Worm (Caenorhabditis elegans) whole organism, late embryonic: ENCODE data around the gene ram-2.
A peak's percentile ranks its signal among the peaks of the same experiment; 100 is the strongest.

Experiments used
- C08G9.2 ChIP-seq: sonication (generic microtip); optimal IDR thresholded peaks from 2 replicates; lab custom pipeline; 2016; ENCODE audit warnings: mild to moderate bottlenecking, missing genetic modification characterization, moderate library complexity, missing compliant biosample characterization
- C38D4.7 ChIP-seq: fragments of 200-800 bp; sonication (Bioruptor generic); optimal IDR thresholded peaks from 2 replicates; lab custom pipeline; 2018; ENCODE audit warnings: mild to moderate bottlenecking, missing genetic modification characterization, moderate library complexity, missing compliant biosample characterization
- K09A11.1 ChIP-seq: sonication (generic microtip); optimal IDR thresholded peaks from 2 replicates; lab custom pipeline; 2017; ENCODE audit warnings: antibody characterized with exemption, mild to moderate bottlenecking, missing genetic modification characterization, missing compliant biosample characterization; ENCODE audit not compliant: insufficient read depth
- T23F11.4 ChIP-seq: fragments of 200-800 bp; sonication (Bioruptor generic); optimal IDR thresholded peaks from 2 replicates; lab custom pipeline; 2018; ENCODE audit warnings: mild to moderate bottlenecking, missing genetic modification characterization, missing compliant biosample characterization
- Y22D7AL.16 ChIP-seq: sonication (generic microtip); optimal IDR thresholded peaks from 2 replicates; lab custom pipeline; 2016; ENCODE audit warnings: missing genetic modification characterization, missing compliant biosample characterization
- ahr-1 ChIP-seq: sonication (generic microtip); optimal IDR thresholded peaks from 2 replicates; lab custom pipeline; 2016; ENCODE audit warnings: missing genetic modification characterization, missing compliant biosample characterization
- ama-1 ChIP-seq: fragments of 150-350 bp; optimal IDR thresholded peaks from 2 replicates; lab custom pipeline; 2014
- ceh-14 ChIP-seq: sonication (generic microtip); optimal IDR thresholded peaks from 2 replicates; lab custom pipeline; 2016; ENCODE audit warnings: missing genotype, missing genetic modification characterization, missing compliant biosample characterization
- ceh-18 ChIP-seq: sonication (generic microtip); optimal IDR thresholded peaks from 2 replicates; lab custom pipeline; 2016; ENCODE audit warnings: missing genetic modification characterization, missing compliant biosample characterization
- ceh-2 ChIP-seq: sonication (generic microtip); optimal IDR thresholded peaks from 2 replicates; lab custom pipeline; 2016; ENCODE audit warnings: missing genotype, missing genetic modification characterization, missing compliant biosample characterization
- ceh-24 ChIP-seq: sonication (generic microtip); optimal IDR thresholded peaks from 2 replicates; lab custom pipeline; 2016; ENCODE audit warnings: mild to moderate bottlenecking, missing genetic modification characterization, missing compliant biosample characterization
- ceh-30 ChIP-seq: fragments of 150-350 bp; optimal IDR thresholded peaks from 2 replicates; lab custom pipeline; 2014; ENCODE audit warnings: missing biosample characterization, missing genetic modification characterization
- ceh-31 ChIP-seq: sonication (generic microtip); optimal IDR thresholded peaks from 2 replicates; lab custom pipeline; 2016; ENCODE audit warnings: missing genetic modification characterization, missing compliant biosample characterization
- ceh-34 ChIP-seq: sonication (generic microtip); optimal IDR thresholded peaks from 2 replicates; lab custom pipeline; 2016; ENCODE audit warnings: mild to moderate bottlenecking, missing genetic modification characterization, missing compliant biosample characterization
- ceh-45 ChIP-seq: fragments of 200-800 bp; sonication (Bioruptor generic); IDR thresholded peaks from 2 replicates; pipeline ENCODE4 v1.3.6; 2022; ENCODE audit warnings: missing genetic modification reagents, missing genetic modification characterization, missing compliant biosample characterization
- ceh-9 ChIP-seq: sonication (generic microtip); optimal IDR thresholded peaks from 2 replicates; lab custom pipeline; 2016; ENCODE audit warnings: mild to moderate bottlenecking, missing genetic modification characterization, inconsistent platforms, missing compliant biosample characterization
- che-1 ChIP-seq: sonication (generic microtip); optimal IDR thresholded peaks from 2 replicates; lab custom pipeline; 2016; ENCODE audit warnings: mild to moderate bottlenecking, missing genetic modification characterization, missing compliant biosample characterization
- dmd-4 ChIP-seq: sonication (generic microtip); optimal IDR thresholded peaks from 2 replicates; lab custom pipeline; 2016; ENCODE audit warnings: borderline replicate concordance, missing genetic modification characterization, missing compliant biosample characterization
- elt-2 ChIP-seq: sonication (generic microtip); optimal IDR thresholded peaks from 2 replicates; lab custom pipeline; 2016; ENCODE audit warnings: missing genetic modification reagents, missing genetic modification characterization, missing compliant biosample characterization
- elt-4 ChIP-seq: sonication (generic microtip); optimal IDR thresholded peaks from 2 replicates; lab custom pipeline; 2016; ENCODE audit warnings: missing genetic modification characterization, missing compliant biosample characterization
- eyg-1 ChIP-seq: sonication (generic microtip); optimal IDR thresholded peaks from 2 replicates; lab custom pipeline; 2016; ENCODE audit warnings: missing genotype, missing genetic modification characterization, missing compliant biosample characterization
- fax-1 ChIP-seq: sonication (generic microtip); optimal IDR thresholded peaks from 2 replicates; lab custom pipeline; 2016; ENCODE audit warnings: missing genotype, missing genetic modification characterization, missing compliant biosample characterization
- fkh-6 ChIP-seq: sonication (generic microtip); optimal IDR thresholded peaks from 2 replicates; lab custom pipeline; 2016; ENCODE audit warnings: missing genetic modification characterization, missing compliant biosample characterization
- gmeb-2 ChIP-seq: sonication (generic microtip); optimal IDR thresholded peaks from 2 replicates; lab custom pipeline; 2016; ENCODE audit warnings: missing genetic modification characterization, inconsistent platforms, missing compliant biosample characterization
- hlh-13 ChIP-seq: fragments of 200-800 bp; sonication (Bioruptor generic); optimal IDR thresholded peaks from 2 replicates; lab custom pipeline; 2018; ENCODE audit warnings: mild to moderate bottlenecking, missing genetic modification characterization, missing compliant biosample characterization
- hlh-30 ChIP-seq: sonication (generic microtip); optimal IDR thresholded peaks from 2 replicates; lab custom pipeline; 2017; ENCODE audit warnings: antibody characterized with exemption, missing genetic modification characterization, missing compliant biosample characterization; ENCODE audit not compliant: insufficient read depth
- hlh-6 ChIP-seq: sonication (generic microtip); optimal IDR thresholded peaks from 2 replicates; lab custom pipeline; 2016; ENCODE audit warnings: missing genotype, missing genetic modification characterization, missing compliant biosample characterization
- hlh-8 ChIP-seq: sonication (generic microtip); optimal IDR thresholded peaks from 2 replicates; lab custom pipeline; 2016; ENCODE audit warnings: missing genotype, missing genetic modification characterization, missing compliant biosample characterization
- lim-6 ChIP-seq: sonication (generic microtip); optimal IDR thresholded peaks from 2 replicates; lab custom pipeline; 2016; ENCODE audit warnings: missing genetic modification characterization, missing compliant biosample characterization
- lin-11 ChIP-seq: fragments of 200-800 bp; sonication (Bioruptor generic); optimal IDR thresholded peaks from 2 replicates; lab custom pipeline; 2018; ENCODE audit warnings: mild to moderate bottlenecking, missing genetic modification characterization, missing compliant biosample characterization
- madf-2 ChIP-seq: sonication (generic microtip); optimal IDR thresholded peaks from 2 replicates; lab custom pipeline; 2017; ENCODE audit warnings: missing genetic modification characterization, missing compliant biosample characterization
- mec-3 ChIP-seq: sonication (generic microtip); optimal IDR thresholded peaks from 2 replicates; lab custom pipeline; 2016; ENCODE audit warnings: borderline replicate concordance, missing genetic modification characterization, missing compliant biosample characterization
- nhr-11 ChIP-seq: fragments of 150-350 bp; optimal IDR thresholded peaks from 2 replicates; lab custom pipeline; 2014; ENCODE audit warnings: missing biosample characterization, missing genetic modification characterization
- nhr-232 ChIP-seq: sonication (generic microtip); optimal IDR thresholded peaks from 2 replicates; lab custom pipeline; 2016; ENCODE audit warnings: missing genetic modification characterization, missing compliant biosample characterization
- npax-4 ChIP-seq: sonication (generic microtip); optimal IDR thresholded peaks from 2 replicates; lab custom pipeline; 2016; ENCODE audit warnings: missing genetic modification characterization, missing compliant biosample characterization
- pat-9 ChIP-seq: fragments of 200-800 bp; sonication (Bioruptor generic); optimal IDR thresholded peaks from 2 replicates; lab custom pipeline; 2018; ENCODE audit warnings: mild to moderate bottlenecking, missing genetic modification characterization, moderate library complexity, missing compliant biosample characterization
- pax-1 ChIP-seq: fragments of 150-350 bp; optimal IDR thresholded peaks from 2 replicates; lab custom pipeline; 2014; ENCODE audit warnings: missing biosample characterization, missing genetic modification characterization
- pha-2 ChIP-seq: sonication (generic microtip); optimal IDR thresholded peaks from 2 replicates; lab custom pipeline; 2017; ENCODE audit warnings: mild to moderate bottlenecking, missing genetic modification characterization, missing compliant biosample characterization
- pha-4 ChIP-seq: fragments of 150-350 bp; optimal IDR thresholded peaks from 2 replicates; lab custom pipeline; 2018; ENCODE audit warnings: missing biosample characterization, missing genetic modification reagents, missing genetic modification characterization
- pqm-1 ChIP-seq: sonication (generic microtip); optimal IDR thresholded peaks from 2 replicates; lab custom pipeline; 2016; ENCODE audit warnings: missing genetic modification characterization, missing compliant biosample characterization
- pros-1 ChIP-seq: fragments of 150-350 bp; optimal IDR thresholded peaks from 2 replicates; lab custom pipeline; 2014; ENCODE audit warnings: missing biosample characterization, missing genetic modification reagents, missing genetic modification characterization
- ref-2 ChIP-seq: sonication (generic microtip); optimal IDR thresholded peaks from 2 replicates; lab custom pipeline; 2016; ENCODE audit warnings: missing genetic modification characterization, missing compliant biosample characterization
- sdc-2 ChIP-seq: sonication (generic microtip); optimal IDR thresholded peaks from 2 replicates; lab custom pipeline; 2016; ENCODE audit warnings: missing genotype, missing genetic modification characterization, missing compliant biosample characterization
- sox-4 ChIP-seq: sonication (generic microtip); optimal IDR thresholded peaks from 2 replicates; lab custom pipeline; 2017; ENCODE audit warnings: mild to moderate bottlenecking, missing genetic modification characterization, inconsistent platforms, missing compliant biosample characterization
- syd-9 ChIP-seq: sonication (generic microtip); optimal IDR thresholded peaks from 2 replicates; lab custom pipeline; 2016; ENCODE audit warnings: mild to moderate bottlenecking, missing genetic modification characterization, moderate library complexity, missing compliant biosample characterization
- tbx-2 ChIP-seq: sonication (generic microtip); optimal IDR thresholded peaks from 2 replicates; lab custom pipeline; 2016; ENCODE audit warnings: missing genetic modification characterization, missing compliant biosample characterization
- tbx-7 ChIP-seq: sonication (generic microtip); optimal IDR thresholded peaks from 2 replicates; lab custom pipeline; 2016; ENCODE audit warnings: missing genotype, missing genetic modification characterization, missing compliant biosample characterization
- unc-3 ChIP-seq, 2 experiments: fragments of 200-800 bp in 1 of 2; sonication (Bioruptor generic) in 1 of 2; sonication (generic microtip) in 1 of 2; conservative IDR thresholded peaks in 1 of 2; optimal IDR thresholded peaks in 1 of 2; 2 replicates each; pipeline versions ENCODE4 v1.3.6 to Lab custom; 2016 to 2022; ENCODE audit warnings: missing compliant biosample characterization in 2 of 2, missing genetic modification characterization in 2 of 2, missing genetic modification reagents in 1 of 2
- unc-86 ChIP-seq: sonication (generic microtip); optimal IDR thresholded peaks from 2 replicates; lab custom pipeline; 2016; ENCODE audit warnings: missing genetic modification characterization, missing compliant biosample characterization

Gene ram-2

DNA sequence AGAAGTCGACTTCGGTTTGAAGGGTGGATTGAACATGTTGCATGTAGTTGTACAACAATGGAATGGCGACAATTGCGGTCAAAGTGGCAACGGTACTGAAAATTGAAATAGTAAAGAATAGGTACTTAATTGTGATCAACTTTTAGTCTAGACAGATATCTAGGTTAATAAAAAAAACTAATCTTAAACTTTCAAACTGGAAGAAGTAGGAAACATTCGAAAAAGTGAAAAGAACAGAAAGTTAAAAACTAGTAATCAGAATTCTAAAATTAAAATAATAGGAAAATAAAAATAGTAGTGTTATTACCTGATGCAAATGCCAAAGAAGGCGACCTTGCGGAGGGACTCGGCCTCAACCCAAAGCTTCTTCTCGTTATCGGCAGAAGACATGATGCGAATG is 246 bp downstream of the ram-2 start:
- TF ChIP-seq ama-1 (lab: Kevin White, UChicago) (no peak), pha-4 (tag; lab: Kevin White, UChicago) (no peak), T23F11.4 (GFP tag; lab: Kevin White, UChicago) (no peak), ceh-14 (tag; lab: Kevin White, UChicago) (no peak), ceh-45 (no peak), elt-2 (tag; lab: Kevin White, UChicago) (no peak), gmeb-2 (tag; lab: Kevin White, UChicago) (no peak), ceh-2 (no peak), elt-4 (tag; lab: Kevin White, UChicago) (no peak), dmd-4 (no peak), eyg-1 (tag; lab: Kevin White, UChicago) (no peak), hlh-6 (tag; lab: Kevin White, UChicago) (no peak), pros-1 (tag; lab: Kevin White, UChicago) (no peak), nhr-232 (tag; lab: Kevin White, UChicago) (no peak), hlh-30 (tag; lab: Kevin White, UChicago) (no peak), syd-9 (tag; lab: Kevin White, UChicago) (no peak), pha-2 (no peak)

DNA sequence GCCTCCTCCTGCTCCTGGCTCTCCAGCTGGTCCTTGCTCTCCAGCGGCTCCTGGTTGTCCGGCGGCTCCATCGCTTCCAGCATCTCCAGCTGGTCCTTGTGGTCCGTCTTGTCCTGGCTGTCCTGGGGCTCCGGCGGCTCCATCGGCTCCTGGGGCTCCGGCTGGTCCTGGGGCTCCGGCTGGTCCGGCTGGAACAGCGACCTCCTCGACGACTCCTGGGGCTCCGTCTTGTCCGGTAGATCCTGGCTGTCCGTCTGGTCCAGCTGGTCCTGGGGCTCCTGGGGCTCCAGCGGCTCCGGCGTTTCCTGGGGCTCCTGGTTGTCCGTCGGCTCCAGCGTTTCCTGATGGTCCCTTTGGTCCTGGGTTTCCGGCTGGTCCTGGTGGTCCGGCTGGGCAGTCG is 947 bp downstream of the ram-2 start:
- TF ChIP-seq mec-3 (peak; percentile 17), hlh-8 (no peak), ref-2 (tag; lab: Kevin White, UChicago) (no peak), lim-6 (no peak), K09A11.1 (tag; lab: Kevin White, UChicago) (no peak), pha-2 (no peak), Y22D7AL.16 (tag; lab: Kevin White, UChicago) (no peak), hlh-6 (tag; lab: Kevin White, UChicago) (peak; percentile 43), ceh-24 (tag; lab: Kevin White, UChicago) (no peak), C08G9.2 (peak; percentile 10), che-1 (tag; lab: Kevin White, UChicago) (no peak), pqm-1 (tag; lab: Kevin White, UChicago) (no peak), fax-1 (no peak), fkh-6 (tag; lab: Kevin White, UChicago) (no peak), ahr-1 (tag; lab: Kevin White, UChicago) (no peak), nhr-11 (tag; lab: Kevin White, UChicago) (no peak), tbx-7 (tag; lab: Kevin White, UChicago) (no peak), lin-11 (tag; lab: Kevin White, UChicago) (no peak), nhr-232 (tag; lab: Kevin White, UChicago) (no peak), npax-4 (no peak), sdc-2 (tag; lab: Kevin White, UChicago) (peak; percentile 26), ceh-9 (tag; lab: Kevin White, UChicago) (no peak), elt-4 (tag; lab: Kevin White, UChicago) (peak; percentile 65), pax-1 (tag; lab: Kevin White, UChicago) (no peak), eyg-1 (tag; lab: Kevin White, UChicago) (no peak), ceh-34 (tag; lab: Kevin White, UChicago) (no peak), dmd-4 (no peak), hlh-13 (GFP tag; lab: Kevin White, UChicago) (no peak), ceh-30 (no peak), pros-1 (tag; lab: Kevin White, UChicago) (no peak), unc-3 (GFP tag; conservative IDR thresholded peaks at IDR 0.05; lab: Robert Waterston, UW) (no peak), unc-3 (tag; optimal IDR thresholded peaks at IDR 0.05; lab: Kevin White, UChicago) (no peak), ceh-2 (no peak), C38D4.7 (GFP tag; lab: Kevin White, UChicago) (no peak), sox-4 (tag; lab: Kevin White, UChicago) (no peak), syd-9 (tag; lab: Kevin White, UChicago) (peak; percentile 15), ceh-31 (tag; lab: Kevin White, UChicago) (no peak), pat-9 (tag; lab: Kevin White, UChicago) (no peak), madf-2 (tag; lab: Kevin White, UChicago) (no peak), hlh-30 (tag; lab: Kevin White, UChicago) (no peak), ceh-18 (tag; lab: Kevin White, UChicago) (no peak), unc-86 (tag; lab: Kevin White, UChicago) (no peak), tbx-2 (tag; lab: Kevin White, UChicago) (no peak), pha-4 (tag; lab: Kevin White, UChicago) (no peak)
